Fruit fly (Drosophila melanogaster) whole organism, embryonic: ENCODE measurements around the gene CG14684.

Source experiments
- ATbp ChIP-seq: fragments of 200-800 bp; sonication (Bioruptor generic); optimal IDR thresholded peaks from 2 replicates; lab custom pipeline; 2017; ENCODE audit warnings: missing biosample characterization, mild to moderate bottlenecking, missing genetic modification characterization, missing genetic modification reagents
- Ada2b ChIP-seq: fragments of 200-800 bp; sonication (Bioruptor generic); IDR thresholded peaks from 2 replicates; pipeline ENCODE4 v1.3.6; 2022; ENCODE audit warnings: missing biosample characterization, missing genetic modification characterization
- Atf3 ChIP-seq: fragments of 200-800 bp; sonication (Bioruptor generic); optimal IDR thresholded peaks from 3 replicates; lab custom pipeline; 2016; ENCODE audit warnings: missing biosample characterization, missing genetic modification characterization
- CG10366 ChIP-seq: fragments of 200-800 bp; sonication (Bioruptor generic); IDR thresholded peaks from 2 replicates; pipeline ENCODE4 v1.3.6; 2022; ENCODE audit warnings: missing biosample characterization, missing genetic modification characterization
- CG10543 ChIP-seq: fragments of 200-800 bp; sonication (Bioruptor generic); optimal IDR thresholded peaks from 3 replicates; lab custom pipeline; 2017; ENCODE audit warnings: missing biosample characterization, mild to moderate bottlenecking, missing genetic modification characterization, moderate library complexity
- CG1233 ChIP-seq: fragments of 200-800 bp; sonication (Bioruptor generic); optimal IDR thresholded peaks from 4 replicates; lab custom pipeline; 2018; ENCODE audit warnings: missing biosample characterization, mild to moderate bottlenecking, missing genetic modification characterization
- CG15269 ChIP-seq: fragments of 200-800 bp; sonication (Bioruptor generic); optimal IDR thresholded peaks from 2 replicates; lab custom pipeline; 2018; ENCODE audit warnings: missing biosample characterization, mild to moderate bottlenecking, missing genetic modification characterization, moderate library complexity
- CG15601 ChIP-seq: fragments of 200-800 bp; sonication (Bioruptor generic); optimal IDR thresholded peaks from 3 replicates; lab custom pipeline; 2019; ENCODE audit warnings: missing biosample characterization, mild to moderate bottlenecking, missing genetic modification characterization, moderate library complexity
- CG16813 ChIP-seq: fragments of 200-800 bp; sonication (Bioruptor generic); IDR thresholded peaks from 3 replicates; pipeline ENCODE4 v1.3.6; 2022; ENCODE audit warnings: missing biosample characterization, missing genetic modification characterization; ENCODE audit not compliant: partially characterized antibody
- CG17328 ChIP-seq: fragments of 200-800 bp; sonication (Bioruptor generic); IDR thresholded peaks from 2 replicates; pipeline ENCODE4 v1.3.6; 2022; ENCODE audit warnings: missing biosample characterization, missing genetic modification characterization
- CG17802 ChIP-seq: fragments of 200-800 bp; sonication (Bioruptor generic); optimal IDR thresholded peaks from 2 replicates; lab custom pipeline; 2018; ENCODE audit warnings: missing biosample characterization, mild to moderate bottlenecking, missing genetic modification characterization, moderate library complexity
- CG17829 ChIP-seq: fragments of 200-800 bp; optimal IDR thresholded peaks from 2 replicates; lab custom pipeline; 2019; ENCODE audit warnings: missing biosample characterization, mild to moderate bottlenecking, missing genetic modification characterization, moderate library complexity
- CG1792 ChIP-seq: fragments of 200-800 bp; sonication (Bioruptor generic); optimal IDR thresholded peaks from 2 replicates; lab custom pipeline; 2016; ENCODE audit warnings: missing biosample characterization, missing genetic modification characterization
- CG18262 ChIP-seq: fragments of 200-800 bp; optimal IDR thresholded peaks from 3 replicates; lab custom pipeline; 2019; ENCODE audit warnings: missing biosample characterization, mild to moderate bottlenecking, missing genetic modification characterization, moderate library complexity
- CG31224 ChIP-seq: fragments of 200-800 bp; sonication (Bioruptor generic); IDR thresholded peaks from 2 replicates; pipeline ENCODE4 v1.3.6; 2022; ENCODE audit warnings: missing biosample characterization, missing genetic modification characterization
- CG3281 ChIP-seq: fragments of 200-800 bp; sonication (Bioruptor generic); optimal IDR thresholded peaks from 3 replicates; lab custom pipeline; 2017; ENCODE audit warnings: missing biosample characterization, mild to moderate bottlenecking, missing genetic modification characterization
- CG43689 ChIP-seq: fragments of 200-800 bp; sonication (Bioruptor generic); IDR thresholded peaks from 2 replicates; pipeline ENCODE4 v1.3.6; 2022; ENCODE audit warnings: missing biosample characterization, missing genetic modification characterization
- CG6854 ChIP-seq: fragments of 200-800 bp; sonication (Bioruptor generic); optimal IDR thresholded peaks from 3 replicates; lab custom pipeline; 2017; ENCODE audit warnings: missing biosample characterization, mild to moderate bottlenecking, missing genetic modification characterization
- CG8924 ChIP-seq: fragments of 200-800 bp; optimal IDR thresholded peaks from 3 replicates; lab custom pipeline; 2019; ENCODE audit warnings: missing biosample characterization, mild to moderate bottlenecking, missing genetic modification characterization, moderate library complexity
- CG9727 ChIP-seq: fragments of 200-800 bp; sonication (Bioruptor generic); optimal IDR thresholded peaks from 3 replicates; lab custom pipeline; 2017; ENCODE audit warnings: missing biosample characterization, mild to moderate bottlenecking, missing genetic modification characterization
- Dbx ChIP-seq: fragments of 200-800 bp; sonication (Bioruptor generic); IDR thresholded peaks from 3 replicates; pipeline ENCODE4 v1.3.6; 2022; ENCODE audit warnings: missing biosample characterization, missing genetic modification characterization
- E2f2 ChIP-seq: fragments of 200-800 bp; sonication (Bioruptor generic); IDR thresholded peaks from 2 replicates; pipeline ENCODE4 v1.3.6; 2022; ENCODE audit warnings: missing biosample characterization, missing genetic modification characterization
- GATAe ChIP-seq: fragments of 200-800 bp; sonication (Bioruptor generic); conservative IDR thresholded peaks from 2 replicates; pipeline ENCODE4 v1.3.6; 2022; ENCODE audit warnings: missing biosample characterization, missing genetic modification characterization
- Hr3 ChIP-seq: fragments of 200-800 bp; sonication (Bioruptor generic); optimal IDR thresholded peaks from 3 replicates; lab custom pipeline; 2016; ENCODE audit warnings: missing biosample characterization, missing genetic modification characterization
- Hr51 ChIP-seq, 2 experiments: fragments of 200-800 bp; sonication (Bioruptor generic); optimal IDR thresholded peaks; 2 replicates in 1 of 2; 3 replicates in 1 of 2; lab custom pipeline; 2016 to 2018; ENCODE audit warnings: missing biosample characterization in 2 of 2, missing genetic modification characterization in 2 of 2, mild to moderate bottlenecking in 1 of 2, moderate library complexity in 1 of 2
- MESR4 ChIP-seq: fragments of 200-800 bp; sonication (Bioruptor generic); optimal IDR thresholded peaks from 2 replicates; lab custom pipeline; 2018; ENCODE audit warnings: missing biosample characterization, mild to moderate bottlenecking, missing genetic modification characterization, moderate library complexity
- Med ChIP-seq: fragments of 200-800 bp; sonication (Bioruptor generic); peaks from one replicate; lab custom pipeline; 2016; ENCODE audit warnings: missing biosample characterization, missing genetic modification characterization, mild to moderate bottlenecking, inconsistent platforms, moderate library complexity
- NC2β ChIP-seq: fragments of 200-800 bp; sonication (Bioruptor generic); optimal IDR thresholded peaks from 2 replicates; lab custom pipeline; 2016; ENCODE audit warnings: missing biosample characterization, missing genetic modification characterization
- Ptx1 ChIP-seq: fragments of 200-800 bp; sonication (Bioruptor generic); IDR thresholded peaks from 2 replicates; pipeline ENCODE4 v1.3.6; 2022; ENCODE audit warnings: missing biosample characterization, missing genetic modification characterization
- Sox102F ChIP-seq: fragments of 200-800 bp; sonication (Bioruptor generic); optimal IDR thresholded peaks from 2 replicates; lab custom pipeline; 2018; ENCODE audit warnings: missing biosample characterization, mild to moderate bottlenecking, missing genetic modification characterization, moderate library complexity
- ase ChIP-seq: fragments of 200-800 bp; sonication (Bioruptor generic); IDR thresholded peaks from 3 replicates; pipeline ENCODE4 v1.3.6; 2022; ENCODE audit warnings: missing biosample characterization, missing genetic modification characterization
- cad ChIP-seq: fragments of >200 bp; optimal IDR thresholded peaks from 2 replicates; lab custom pipeline; 2017; ENCODE audit warnings: missing biosample characterization, missing genetic modification characterization
- corto ChIP-seq: fragments of 200-800 bp; sonication (Bioruptor generic); optimal IDR thresholded peaks from 2 replicates; lab custom pipeline; 2016; ENCODE audit warnings: missing biosample characterization, mild to moderate bottlenecking, missing genetic modification characterization, moderate library complexity
- esg ChIP-seq: fragments of 200-800 bp; sonication (Bioruptor generic); conservative IDR thresholded peaks from 2 replicates; pipeline ENCODE4 v1.3.6; 2022; ENCODE audit warnings: missing biosample characterization, missing genetic modification characterization
- eve ChIP-seq, 2 experiments: fragments of >200 bp; optimal IDR thresholded peaks; 2 replicates each; lab custom pipeline; 2017; ENCODE audit warnings: missing biosample characterization in 2 of 2, missing genetic modification characterization in 2 of 2
- exex ChIP-seq: fragments of 200-800 bp; sonication (Bioruptor generic); optimal IDR thresholded peaks from 4 replicates; lab custom pipeline; 2018; ENCODE audit warnings: missing biosample characterization, mild to moderate bottlenecking, missing genetic modification characterization, moderate library complexity
- fd96Cb ChIP-seq: fragments of 200-800 bp; sonication (Bioruptor generic); optimal IDR thresholded peaks from 2 replicates; lab custom pipeline; 2018; ENCODE audit warnings: missing biosample characterization, mild to moderate bottlenecking, missing genetic modification characterization, moderate library complexity
- grau ChIP-seq: fragments of 200-800 bp; optimal IDR thresholded peaks from 3 replicates; lab custom pipeline; 2019; ENCODE audit warnings: missing biosample characterization, mild to moderate bottlenecking, missing genetic modification characterization, moderate library complexity
- lmd ChIP-seq: fragments of 200-800 bp; sonication (Bioruptor generic); IDR thresholded peaks from 2 replicates; pipeline ENCODE4 v1.3.6; 2022; ENCODE audit warnings: missing biosample characterization, missing genetic modification characterization
- p53 ChIP-seq: fragments of 200-800 bp; sonication (Bioruptor generic); optimal IDR thresholded peaks from 2 replicates; lab custom pipeline; 2016; ENCODE audit warnings: missing biosample characterization, missing genetic modification characterization
- pita ChIP-seq: fragments of 200-800 bp; sonication (Bioruptor generic); optimal IDR thresholded peaks from 2 replicates; lab custom pipeline; 2017; ENCODE audit warnings: missing biosample characterization, mild to moderate bottlenecking, missing genetic modification characterization
- pros ChIP-seq: fragments of 200-800 bp; sonication (Bioruptor generic); optimal IDR thresholded peaks from 3 replicates; lab custom pipeline; 2019; ENCODE audit warnings: missing biosample characterization, mild to moderate bottlenecking, missing genetic modification characterization, moderate library complexity
- row ChIP-seq: fragments of 200-800 bp; sonication (Bioruptor generic); IDR thresholded peaks from 3 replicates; pipeline ENCODE4 v1.3.6; 2022; ENCODE audit warnings: missing biosample characterization, missing genetic modification characterization
- seq ChIP-seq: fragments of 200-800 bp; sonication (Bioruptor generic); IDR thresholded peaks from 2 replicates; pipeline ENCODE4 v1.3.6; 2022; ENCODE audit warnings: missing biosample characterization, missing genetic modification characterization
- sr ChIP-seq: fragments of 200-800 bp; sonication (Bioruptor generic); IDR thresholded peaks from 3 replicates; pipeline ENCODE4 v1.3.6; 2022; ENCODE audit warnings: missing biosample characterization, missing genetic modification characterization
- sug ChIP-seq: fragments of 200-800 bp; optimal IDR thresholded peaks from 2 replicates; lab custom pipeline; 2019; ENCODE audit warnings: missing biosample characterization, mild to moderate bottlenecking, missing genetic modification characterization, moderate library complexity
- unpg ChIP-seq: fragments of 200-800 bp; sonication (Bioruptor generic); optimal IDR thresholded peaks from 3 replicates; lab custom pipeline; 2018; ENCODE audit warnings: missing biosample characterization, mild to moderate bottlenecking, missing genetic modification characterization, moderate library complexity
- vvl ChIP-seq: fragments of 200-800 bp; sonication (Bioruptor generic); IDR thresholded peaks from 2 replicates; pipeline ENCODE4 v1.3.6; 2022; ENCODE audit warnings: missing biosample characterization, missing genetic modification characterization

The CG14684 gene

dm6 chr3R:10677245-10677902 is 29.4 kb upstream of the CG14684 start, which contains the start of gene CG6465 (continued):
- no peak for TF ChIP-seq CG17802 (tag; lab: Kevin White, UChicago)
- TF ChIP-seq pita, result peak; percentile 71
- no peak; the same call in 2 of the 3 replicates for TF ChIP-seq CG16813 (GFP tag; lab: Robert Waterston, UW)
- 0 out of 2 replicates have a peak, but pooled peaks have one; percentile 12 for TF ChIP-seq GATAe (GFP tag; lab: Robert Waterston, UW)
- TF ChIP-seq CG1233 (GFP tag; lab: Kevin White, UChicago), result no peak
- peak; percentile 47 for TF ChIP-seq pros (GFP tag; lab: Kevin White, UChicago)
- no peak for TF ChIP-seq corto (GFP tag; lab: Kevin White, UChicago)
- TF ChIP-seq CG6854, result no peak
- TF ChIP-seq CG15601, result peak; percentile 70
- TF ChIP-seq exex (tag; lab: Kevin White, UChicago), result no peak
- TF ChIP-seq Hr3 (GFP tag; lab: Kevin White, UChicago), result no peak
- TF ChIP-seq sr, result no peak
- peak; percentile 42 for TF ChIP-seq CG1792
- no peak for TF ChIP-seq Atf3 (GFP tag; lab: Kevin White, UChicago)
- TF ChIP-seq CG9727 (GFP tag; lab: Kevin White, UChicago), result peak; percentile 31
- TF ChIP-seq CG10543, result peak; percentile 52
- peak; percentile 23 for TF ChIP-seq CG17829 (tag; lab: Kevin White, UChicago)
- no peak for TF ChIP-seq fd96Cb (tag; lab: Kevin White, UChicago)

- TF ChIP-seq CG31224 (GFP tag; lab: Robert Waterston, UW), result no peak
- peak; percentile 13 for TF ChIP-seq sug
- peak; percentile 21 for TF ChIP-seq CG8924 (tag; lab: Kevin White, UChicago)
- peak; percentile 55 for TF ChIP-seq CG17328 (GFP tag; lab: Robert Waterston, UW)
- TF ChIP-seq ase (GFP tag; lab: Robert Waterston, UW), result no peak
- TF ChIP-seq Med (GFP tag; lab: Kevin White, UChicago), result peak; percentile 57
- TF ChIP-seq grau (tag; lab: Kevin White, UChicago), result peak; percentile 27
- TF ChIP-seq E2f2 (GFP tag; lab: Robert Waterston, UW), result no peak; the same call in 1 of the 2 replicates
- no peak for TF ChIP-seq cad (GFP tag; lab: Kevin White, UChicago)
- no peak for TF ChIP-seq CG3281 (GFP tag; lab: Kevin White, UChicago)
- peak in 1 of 2 experiments; percentile 33 for TF ChIP-seq Hr51 (GFP tag; optimal IDR thresholded peaks at IDR 0.05; lab: Kevin White, UChicago)
- peak; percentile 27 for TF ChIP-seq Sox102F (GFP tag; lab: Kevin White, UChicago)
- 0 out of 2 replicates have a peak, but pooled peaks have one; percentile 37 for TF ChIP-seq seq (GFP tag; lab: Robert Waterston, UW)
- TF ChIP-seq CG15269 (tag; lab: Kevin White, UChicago), result peak; percentile 24
- 0 out of 2 replicates have a peak, but pooled peaks have one; percentile 10 for TF ChIP-seq lmd (GFP tag; lab: Robert Waterston, UW)
- peak; percentile 17 for TF ChIP-seq ATbp
- peak; percentile 37 for TF ChIP-seq unpg (GFP tag; lab: Kevin White, UChicago)
- TF ChIP-seq MESR4 (GFP tag; lab: Kevin White, UChicago), result no peak
- TF ChIP-seq CG18262 (tag; lab: Kevin White, UChicago), result no peak
- peak; percentile 56 for TF ChIP-seq row
- TF ChIP-seq p53, result no peak
- peak; percentile 38; the same call in 1 of the 2 replicates for TF ChIP-seq Ada2b (GFP tag; lab: Robert Waterston, UW)
- 0 out of 2 replicates have a peak, but pooled peaks have one; percentile 6 for TF ChIP-seq vvl
- no peak for TF ChIP-seq NC2β (GFP tag; lab: Kevin White, UChicago)
- peak; percentile 30; the same call in 1 of the 2 replicates for TF ChIP-seq CG10366 (GFP tag; lab: Robert Waterston, UW)
- TF ChIP-seq Ptx1, result peak; percentile 25; the same call in 1 of the 2 replicates
- 0 out of 2 replicates have a peak, but pooled peaks have one; percentile 7 for TF ChIP-seq CG43689 (GFP tag; lab: Robert Waterston, UW)
- TF ChIP-seq esg, result 0 out of 2 replicates have a peak, but pooled peaks have one; percentile 7
- 0 out of 3 replicates have a peak, but pooled peaks have one; percentile 27 for TF ChIP-seq Dbx (GFP tag; lab: Robert Waterston, UW)
- TF ChIP-seq eve (GFP tag; optimal IDR thresholded peaks at IDR 0.05; lab: Kevin White, UChicago), result peak in 1 of 2 experiments; percentile 51
These were observed 27.7 kb upstream of the CG14684 start for dm6 chr3R:10678935-10679565.
